Worm (Caenorhabditis elegans) whole organism, midembryonic: ENCODE data around the gene tmc-2.

Experiments
- T22C8.4 ChIP-seq: fragments of 200-800 bp; sonication (Bioruptor generic); IDR thresholded peaks from 2 replicates; pipeline ENCODE4 v1.3.6; 2022; ENCODE audit warnings: missing genetic modification characterization, missing compliant biosample characterization
- cog-1 ChIP-seq: sonication (generic microtip); optimal IDR thresholded peaks from 2 replicates; lab custom pipeline; 2016; ENCODE audit warnings: missing genetic modification characterization, missing compliant biosample characterization
- flt-1 ChIP-seq: fragments of 200-800 bp; sonication (Bioruptor generic); IDR thresholded peaks from 2 replicates; pipeline ENCODE4 v1.3.6; 2022; ENCODE audit warnings: missing genetic modification characterization, missing compliant biosample characterization
- klf-2 ChIP-seq: fragments of 200-800 bp; sonication (Bioruptor generic); conservative IDR thresholded peaks from 2 replicates; pipeline ENCODE4 v1.3.6; 2022; ENCODE audit warnings: missing genetic modification reagents, missing genetic modification characterization, missing compliant biosample characterization
- med-1 ChIP-seq: sonication (generic microtip); optimal IDR thresholded peaks from 2 replicates; lab custom pipeline; 2017; ENCODE audit warnings: missing genetic modification characterization, mild to moderate bottlenecking, missing compliant biosample characterization, antibody characterized with exemption, missing genetic modification reagents; ENCODE audit not compliant: insufficient read depth
- ref-1 ChIP-seq: fragments of 200-800 bp; sonication (Bioruptor generic); conservative IDR thresholded peaks from 2 replicates; pipeline ENCODE4 v1.3.6; 2022; ENCODE audit warnings: missing genetic modification reagents, missing genetic modification characterization, missing compliant biosample characterization
- tab-1 ChIP-seq: fragments of 200-800 bp; sonication (Bioruptor generic); IDR thresholded peaks from 2 replicates; pipeline ENCODE4 v1.3.6; 2022; ENCODE audit warnings: missing genetic modification characterization, missing compliant biosample characterization
- ztf-23 ChIP-seq: fragments of 200-800 bp; sonication (Bioruptor generic); IDR thresholded peaks from 2 replicates; pipeline ENCODE4 v1.3.6; 2022; ENCODE audit warnings: missing genetic modification reagents, missing genetic modification characterization, missing compliant biosample characterization
- ztf-29 ChIP-seq: fragments of 200-800 bp; sonication (Bioruptor generic); IDR thresholded peaks from 2 replicates; pipeline ENCODE4 v1.3.6; 2022; ENCODE audit warnings: missing genetic modification reagents, missing genetic modification characterization, missing compliant biosample characterization

The tmc-2 gene

ce11 chrX:9303422-9303821 lies at the start of gene tmc-2:
Gene tmc-2 (plus strand): TSS chrX:9303722.
- TF ChIP-seq T22C8.4 (GFP tag; lab: Robert Waterston, UW) (no peak), ztf-29 (GFP tag; lab: Robert Waterston, UW) (no peak), med-1 (GFP tag; lab: Kevin White, UChicago) (no peak), ref-1 (GFP tag; lab: Robert Waterston, UW) (no peak), klf-2 (no peak), cog-1 (tag; lab: Kevin White, UChicago) (no peak), tab-1 (GFP tag; lab: Robert Waterston, UW) (no peak), flt-1 (no peak), ztf-23 (no peak)

ce11 chrX:9255993-9256392 lies 47.5 kb upstream of the tmc-2 start:
- no peak for TF ChIP-seq tab-1 (GFP tag; lab: Robert Waterston, UW)

- TF ChIP-seq ref-1 (GFP tag; lab: Robert Waterston, UW): no peak
- TF ChIP-seq ztf-29 (GFP tag; lab: Robert Waterston, UW): no peak
- no peak for TF ChIP-seq ztf-23
- TF ChIP-seq tab-1 (GFP tag; lab: Robert Waterston, UW): no peak
- no peak for TF ChIP-seq med-1 (GFP tag; lab: Kevin White, UChicago)
- TF ChIP-seq T22C8.4 (GFP tag; lab: Robert Waterston, UW): no peak
- TF ChIP-seq klf-2: no peak
- TF ChIP-seq flt-1: no peak
Measured at ce11 chrX:9259552-9259951, 44.0 kb upstream of the tmc-2 start, which contains the start of gene F18G5.1. Gene F18G5.1 (plus strand): TSS chrX:9259852.

- TF ChIP-seq ztf-29 (GFP tag; lab: Robert Waterston, UW) (no peak), flt-1 (no peak), ref-1 (GFP tag; lab: Robert Waterston, UW) (no peak), ztf-23 (no peak), klf-2 (no peak), med-1 (GFP tag; lab: Kevin White, UChicago) (no peak), cog-1 (tag; lab: Kevin White, UChicago) (no peak), tab-1 (GFP tag; lab: Robert Waterston, UW) (no peak), T22C8.4 (GFP tag; lab: Robert Waterston, UW) (no peak)
Measured at ce11 chrX:9261626-9262189, 41.8 kb upstream of the tmc-2 start.

- TF ChIP-seq ztf-29 (GFP tag; lab: Robert Waterston, UW) (no peak), ref-1 (GFP tag; lab: Robert Waterston, UW) (no peak), klf-2 (no peak), ztf-23 (no peak), tab-1 (GFP tag; lab: Robert Waterston, UW) (no peak), med-1 (GFP tag; lab: Kevin White, UChicago) (no peak), cog-1 (tag; lab: Kevin White, UChicago) (no peak), flt-1 (no peak), T22C8.4 (GFP tag; lab: Robert Waterston, UW) (no peak)
Measured at ce11 chrX:9264231-9264630, 39.3 kb upstream of the tmc-2 start, which contains the start of gene F18G5.6. Gene F18G5.6 (minus strand): TSS chrX:9264331.

ce11 chrX:9264636-9265035 lies 38.9 kb upstream of the tmc-2 start:
- no peak for TF ChIP-seq T22C8.4 (GFP tag; lab: Robert Waterston, UW)

- TF ChIP-seq med-1 (GFP tag; lab: Kevin White, UChicago) (no peak), tab-1 (GFP tag; lab: Robert Waterston, UW) (no peak), ref-1 (GFP tag; lab: Robert Waterston, UW) (no peak), cog-1 (tag; lab: Kevin White, UChicago) (no peak), ztf-23 (no peak), T22C8.4 (GFP tag; lab: Robert Waterston, UW) (no peak), ztf-29 (GFP tag; lab: Robert Waterston, UW) (no peak), flt-1 (no peak), klf-2 (no peak)
Measured at ce11 chrX:9266512-9266911, 37.0 kb upstream of the tmc-2 start.

ce11 chrX:9268373-9268772 lies 35.1 kb upstream of the tmc-2 start:
- TF ChIP-seq T22C8.4 (GFP tag; lab: Robert Waterston, UW) (no peak), ztf-23 (no peak), klf-2 (no peak), ref-1 (GFP tag; lab: Robert Waterston, UW) (no peak), cog-1 (tag; lab: Kevin White, UChicago) (no peak), med-1 (GFP tag; lab: Kevin White, UChicago) (no peak), tab-1 (GFP tag; lab: Robert Waterston, UW) (no peak), ztf-29 (GFP tag; lab: Robert Waterston, UW) (no peak), flt-1 (no peak)

- TF ChIP-seq cog-1 (tag; lab: Kevin White, UChicago) (no peak), flt-1 (no peak), ztf-23 (no peak), tab-1 (GFP tag; lab: Robert Waterston, UW) (no peak), med-1 (GFP tag; lab: Kevin White, UChicago) (no peak), T22C8.4 (GFP tag; lab: Robert Waterston, UW) (no peak), ztf-29 (GFP tag; lab: Robert Waterston, UW) (no peak), ref-1 (GFP tag; lab: Robert Waterston, UW) (no peak), klf-2 (no peak)
Measured at ce11 chrX:9270753-9271152, 32.8 kb upstream of the tmc-2 start, which contains the start of gene B0416.5. Gene B0416.5 (minus strand): TSS chrX:9270853.

ce11 chrX:9271886-9272285 lies 31.6 kb upstream of the tmc-2 start:
- TF ChIP-seq cog-1 (tag; lab: Kevin White, UChicago) (no peak), flt-1 (no peak), ztf-29 (GFP tag; lab: Robert Waterston, UW) (no peak), klf-2 (no peak), med-1 (GFP tag; lab: Kevin White, UChicago) (no peak), ref-1 (GFP tag; lab: Robert Waterston, UW) (no peak), T22C8.4 (GFP tag; lab: Robert Waterston, UW) (no peak), tab-1 (GFP tag; lab: Robert Waterston, UW) (no peak), ztf-23 (no peak)
